Fruit fly (Drosophila melanogaster): ENCODE results near the gene CG1578.
A peak's percentile ranks its signal among the peaks of the same experiment; 100 is the strongest.

CG1578 gene

dm6 chrX:11819241-11819862, 3.0 kb upstream of the CG1578 start:
- TF ChIP-seq CG7101 (tag; optimal IDR thresholded peaks at IDR 0.05) (peak; percentile 32), kay (GFP tag; ENCODE audit: borderline replicate concordance) (peak; percentile 49), Clk (GFP tag; optimal IDR thresholded peaks at IDR 0.05) (no peak), Crg-1 (GFP tag; optimal IDR thresholded peaks at IDR 0.05) (no peak), CG33017 (tag; optimal IDR thresholded peaks at IDR 0.05) (peak; percentile 53), bab1 (GFP tag; optimal IDR thresholded peaks at IDR 0.05) (no peak), cic (GFP tag; optimal IDR thresholded peaks at IDR 0.05) (peak; percentile 47), CG11617 (GFP tag; optimal IDR thresholded peaks at IDR 0.05) (no peak), Mnt (GFP tag; optimal IDR thresholded peaks at IDR 0.05) (peak; percentile 35), CG7045 (GFP tag; optimal IDR thresholded peaks at IDR 0.05) (peak; percentile 6), toe (GFP tag; optimal IDR thresholded peaks at IDR 0.05) (no peak), Hr96 (GFP tag; optimal IDR thresholded peaks at IDR 0.05) (no peak), ovo (GFP tag; optimal IDR thresholded peaks at IDR 0.05) (peak; percentile 15), CG1620 (GFP tag; optimal IDR thresholded peaks at IDR 0.05) (no peak), tj (GFP tag; optimal IDR thresholded peaks at IDR 0.05) (no peak), CG14711 (tag; optimal IDR thresholded peaks at IDR 0.05) (peak; percentile 62), cnc (optimal IDR thresholded peaks at IDR 0.05) (no peak), CG5204 (GFP tag; optimal IDR thresholded peaks at IDR 0.05) (no peak), CG12768 (GFP tag; optimal IDR thresholded peaks at IDR 0.05) (peak; percentile 3), pad (GFP tag; optimal IDR thresholded peaks at IDR 0.05) (no peak)

- no peak for TF ChIP-seq pad (GFP tag; optimal IDR thresholded peaks at IDR 0.05)
- TF ChIP-seq CG7045 (GFP tag; optimal IDR thresholded peaks at IDR 0.05), result no peak
- TF ChIP-seq CG1620 (GFP tag; optimal IDR thresholded peaks at IDR 0.05), result no peak
- peak; percentile 10 for TF ChIP-seq tj (GFP tag; optimal IDR thresholded peaks at IDR 0.05)
- TF ChIP-seq toe (GFP tag; optimal IDR thresholded peaks at IDR 0.05), result no peak
- TF ChIP-seq Hr96 (GFP tag; optimal IDR thresholded peaks at IDR 0.05), result no peak
- no peak for TF ChIP-seq cnc (optimal IDR thresholded peaks at IDR 0.05)
- TF ChIP-seq Mnt (GFP tag; optimal IDR thresholded peaks at IDR 0.05), result no peak
Measured at dm6 chrX:11818767-11819089, 2.4 kb upstream of the CG1578 start.

dm6 chrX:11818047-11818766, 1.9 kb upstream of the CG1578 start:
- TF ChIP-seq bab1 (GFP tag; optimal IDR thresholded peaks at IDR 0.05) (peak; percentile 95), CG1620 (GFP tag; optimal IDR thresholded peaks at IDR 0.05) (peak; percentile 82), kay (GFP tag; ENCODE audit: borderline replicate concordance) (peak; percentile 90), pad (GFP tag; optimal IDR thresholded peaks at IDR 0.05) (peak; percentile 81), ovo (GFP tag; optimal IDR thresholded peaks at IDR 0.05) (peak; percentile 64), Crg-1 (GFP tag; optimal IDR thresholded peaks at IDR 0.05) (peak; percentile 75), toe (GFP tag; optimal IDR thresholded peaks at IDR 0.05) (peak; percentile 66), cic (GFP tag; optimal IDR thresholded peaks at IDR 0.05) (peak; percentile 68), CG12768 (GFP tag; optimal IDR thresholded peaks at IDR 0.05) (peak; percentile 88), CG14711 (tag; optimal IDR thresholded peaks at IDR 0.05) (peak; percentile 91), CG7101 (tag; optimal IDR thresholded peaks at IDR 0.05) (peak; percentile 96), CG7045 (GFP tag; optimal IDR thresholded peaks at IDR 0.05) (peak; percentile 89), CG11617 (GFP tag; optimal IDR thresholded peaks at IDR 0.05) (peak; percentile 93), Hr96 (GFP tag; optimal IDR thresholded peaks at IDR 0.05) (peak; percentile 93), CG33017 (tag; optimal IDR thresholded peaks at IDR 0.05) (peak; percentile 89), Clk (GFP tag; optimal IDR thresholded peaks at IDR 0.05) (peak; percentile 69), cnc (optimal IDR thresholded peaks at IDR 0.05) (no peak), tj (GFP tag; optimal IDR thresholded peaks at IDR 0.05) (peak; percentile 78), Mnt (GFP tag; optimal IDR thresholded peaks at IDR 0.05) (peak; percentile 87), CG5204 (GFP tag; optimal IDR thresholded peaks at IDR 0.05) (peak; percentile 83)

dm6 chrX:11817183-11817972, 1.0 kb upstream of the CG1578 start:
- TF ChIP-seq CG12768 (GFP tag; optimal IDR thresholded peaks at IDR 0.05) (no peak), Hr96 (GFP tag; optimal IDR thresholded peaks at IDR 0.05) (no peak), CG14711 (tag; optimal IDR thresholded peaks at IDR 0.05) (no peak), ovo (GFP tag; optimal IDR thresholded peaks at IDR 0.05) (no peak), pad (GFP tag; optimal IDR thresholded peaks at IDR 0.05) (no peak), Clk (GFP tag; optimal IDR thresholded peaks at IDR 0.05) (no peak), tj (GFP tag; optimal IDR thresholded peaks at IDR 0.05) (peak; percentile 86), CG11617 (GFP tag; optimal IDR thresholded peaks at IDR 0.05) (no peak), Crg-1 (GFP tag; optimal IDR thresholded peaks at IDR 0.05) (peak; percentile 37), toe (GFP tag; optimal IDR thresholded peaks at IDR 0.05) (no peak), CG7101 (tag; optimal IDR thresholded peaks at IDR 0.05) (no peak), CG33017 (tag; optimal IDR thresholded peaks at IDR 0.05) (no peak), CG7045 (GFP tag; optimal IDR thresholded peaks at IDR 0.05) (no peak), Mnt (GFP tag; optimal IDR thresholded peaks at IDR 0.05) (no peak), CG5204 (GFP tag; optimal IDR thresholded peaks at IDR 0.05) (no peak), cnc (optimal IDR thresholded peaks at IDR 0.05) (no peak), bab1 (GFP tag; optimal IDR thresholded peaks at IDR 0.05) (no peak), CG1620 (GFP tag; optimal IDR thresholded peaks at IDR 0.05) (no peak)

Data from whole organism, adult.